Fruit fly (Drosophila melanogaster) whole organism, pupa: ENCODE measurements around the gene soti.
A peak's percentile ranks its signal among the peaks of the same experiment; 100 is the strongest.

Experiments
- CG10348 ChIP-seq: fragments of 200-800 bp; sonication (Bioruptor generic); IDR thresholded peaks from 2 replicates; pipeline ENCODE4 v1.3.6; 2022; ENCODE audit warnings: missing biosample characterization, missing genetic modification characterization
- CG12605 ChIP-seq: fragments of 200-800 bp; sonication (Bioruptor generic); IDR thresholded peaks from 2 replicates; pipeline ENCODE4 v1.3.6; 2022; ENCODE audit warnings: missing biosample characterization, missing genetic modification characterization
- CG13204 ChIP-seq: fragments of 200-800 bp; sonication (Bioruptor generic); optimal IDR thresholded peaks from 2 replicates; lab custom pipeline; 2018; ENCODE audit warnings: missing biosample characterization, mild to moderate bottlenecking, missing genetic modification characterization, moderate library complexity
- CG14655 ChIP-seq: fragments of 200-800 bp; sonication (Bioruptor generic); optimal IDR thresholded peaks from 3 replicates; lab custom pipeline; 2017; ENCODE audit warnings: mild to moderate bottlenecking, missing biosample characterization, missing genetic modification reagents, missing genetic modification characterization
- CG15710 ChIP-seq: fragments of 200-800 bp; sonication (Bioruptor generic); optimal IDR thresholded peaks from 2 replicates; lab custom pipeline; 2018; ENCODE audit warnings: missing biosample characterization, mild to moderate bottlenecking, missing genetic modification characterization, moderate library complexity
- CG17806 ChIP-seq: fragments of 200-800 bp; sonication (Bioruptor generic); optimal IDR thresholded peaks from 2 replicates; lab custom pipeline; 2018; ENCODE audit warnings: missing biosample characterization, mild to moderate bottlenecking, missing genetic modification characterization, moderate library complexity
- CG32121 ChIP-seq: fragments of 200-800 bp; sonication (Bioruptor generic); IDR thresholded peaks from 2 replicates; pipeline ENCODE4 v1.3.6; 2022; ENCODE audit warnings: missing biosample characterization, missing genetic modification characterization
- CG34367 ChIP-seq: fragments of 200-800 bp; sonication (Bioruptor generic); optimal IDR thresholded peaks from 2 replicates; lab custom pipeline; 2018; ENCODE audit warnings: missing biosample characterization, mild to moderate bottlenecking, missing genetic modification characterization
- CG4496 ChIP-seq: fragments of 200-800 bp; sonication (Bioruptor generic); IDR thresholded peaks from 3 replicates; pipeline ENCODE4 v1.3.6; 2022; ENCODE audit warnings: missing biosample characterization, missing genetic modification characterization
- CG8159 ChIP-seq: fragments of 200-800 bp; sonication (Bioruptor generic); optimal IDR thresholded peaks from 3 replicates; lab custom pipeline; 2018; ENCODE audit warnings: missing biosample characterization, mild to moderate bottlenecking, missing genetic modification characterization, moderate library complexity
- CG8301 ChIP-seq: fragments of 200-800 bp; sonication (Bioruptor generic); optimal IDR thresholded peaks from 2 replicates; lab custom pipeline; 2018; ENCODE audit warnings: missing biosample characterization, mild to moderate bottlenecking, missing genetic modification characterization
- CG9948 ChIP-seq: fragments of 200-800 bp; sonication (Bioruptor generic); optimal IDR thresholded peaks from 2 replicates; lab custom pipeline; 2018; ENCODE audit warnings: missing biosample characterization, mild to moderate bottlenecking, missing genetic modification characterization, moderate library complexity
- D1 ChIP-seq: fragments of 200-800 bp; sonication (Bioruptor generic); optimal IDR thresholded peaks from 2 replicates; lab custom pipeline; 2018; ENCODE audit warnings: missing biosample characterization, mild to moderate bottlenecking, missing genetic modification characterization, moderate library complexity
- EcR ChIP-seq: fragments of 200-800 bp; sonication (Bioruptor generic); optimal IDR thresholded peaks from 3 replicates; lab custom pipeline; 2019; ENCODE audit warnings: missing biosample characterization, missing genetic modification characterization, mild to moderate bottlenecking, moderate library complexity, missing genetic modification reagents
- Ets98B ChIP-seq: fragments of 200-800 bp; sonication (Bioruptor generic); IDR thresholded peaks from 2 replicates; pipeline ENCODE4 v1.3.6; 2022; ENCODE audit warnings: missing biosample characterization, missing genetic modification characterization
- Pif1A ChIP-seq: fragments of 200-800 bp; sonication (Bioruptor generic); optimal IDR thresholded peaks from 3 replicates; lab custom pipeline; 2016; ENCODE audit warnings: missing biosample characterization, missing genetic modification characterization
- Pif1B ChIP-seq: fragments of 200-800 bp; sonication (Bioruptor generic); optimal IDR thresholded peaks from 3 replicates; lab custom pipeline; 2016; ENCODE audit warnings: missing biosample characterization, missing genetic modification characterization
- Snoo ChIP-seq: fragments of 200-800 bp; sonication (Bioruptor generic); optimal IDR thresholded peaks from 3 replicates; lab custom pipeline; 2017; ENCODE audit warnings: missing biosample characterization, mild to moderate bottlenecking, missing genetic modification characterization, inconsistent platforms
- fd96Ca ChIP-seq: fragments of 200-800 bp; sonication (Bioruptor generic); IDR thresholded peaks from 3 replicates; pipeline ENCODE4 v1.3.6; 2022; ENCODE audit warnings: missing biosample characterization, missing genetic modification characterization
- gl ChIP-seq: fragments of 200-800 bp; sonication (Bioruptor generic); optimal IDR thresholded peaks from 2 replicates; lab custom pipeline; 2018; ENCODE audit warnings: missing biosample characterization, mild to moderate bottlenecking, missing genetic modification characterization
- rn ChIP-seq: fragments of 200-800 bp; sonication (Bioruptor generic); IDR thresholded peaks from 2 replicates; pipeline ENCODE4 v1.3.6; 2022; ENCODE audit warnings: missing biosample characterization, missing genetic modification characterization

soti gene

DNA sequence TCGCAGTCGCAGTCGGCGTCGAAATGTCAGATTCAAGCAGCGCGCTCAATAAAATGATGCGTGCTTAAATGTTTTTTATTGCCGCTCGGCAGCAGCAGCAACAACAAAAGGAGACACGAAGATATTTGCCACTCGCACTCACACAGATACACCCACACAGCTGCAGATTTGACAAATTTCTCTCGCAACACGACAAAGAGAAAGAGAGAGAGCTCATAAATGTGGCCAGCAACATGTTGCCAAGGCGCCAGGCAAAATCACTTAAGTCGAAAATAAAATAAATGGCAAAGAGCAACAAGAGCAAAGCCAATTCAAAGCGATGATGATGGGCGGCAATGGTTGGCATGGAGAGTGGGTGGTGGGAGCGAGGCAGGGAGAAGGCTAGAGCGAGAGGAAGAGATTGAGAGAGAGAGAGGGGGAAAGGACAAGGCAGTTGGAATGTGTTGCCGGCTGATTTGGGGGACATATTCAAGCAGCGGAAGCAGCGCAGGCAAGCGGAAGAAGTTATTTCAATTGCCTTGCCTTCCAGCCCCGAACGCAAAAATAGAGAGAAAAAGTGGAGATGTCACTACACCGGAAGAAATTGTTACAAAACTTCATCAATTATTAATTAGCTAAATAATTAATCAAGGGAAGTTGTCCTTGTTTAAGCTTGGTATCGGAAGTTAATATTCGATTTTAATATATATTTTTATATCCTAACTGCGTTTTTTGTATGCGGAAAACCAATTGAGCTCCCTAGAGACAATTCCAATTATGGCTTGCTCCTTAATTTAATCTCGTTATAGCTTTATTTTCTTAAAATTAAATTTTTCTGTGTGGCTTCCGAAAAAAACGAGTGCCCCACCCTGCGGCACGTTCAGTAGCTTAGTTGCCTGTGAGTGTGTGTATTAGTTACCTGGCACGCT, 34.4 kb downstream of the soti start:
- no peak for TF ChIP-seq gl (tag; lab: Kevin White, UChicago)
- TF ChIP-seq EcR (GFP tag; lab: Kevin White, UChicago): peak; percentile 14
- peak; percentile 48 for TF ChIP-seq CG13204 (GFP tag; lab: Kevin White, UChicago)
- TF ChIP-seq Pif1B (GFP tag; lab: Kevin White, UChicago): peak; percentile 21
- no peak for TF ChIP-seq fd96Ca (GFP tag; lab: Robert Waterston, UW)
- peak; percentile 71 for TF ChIP-seq CG14655 (GFP tag; lab: Kevin White, UChicago)
- no peak for TF ChIP-seq Snoo (tag; lab: Kevin White, UChicago)
- TF ChIP-seq Pif1A (GFP tag; lab: Kevin White, UChicago): peak; percentile 43
- TF ChIP-seq CG12605 (GFP tag; lab: Robert Waterston, UW): no peak
- no peak for TF ChIP-seq CG10348
- peak; percentile 41 for TF ChIP-seq CG17806 (tag; lab: Kevin White, UChicago)
- peak; percentile 45 for TF ChIP-seq CG8159
- TF ChIP-seq Ets98B: peak; percentile 10; the same call in 1 of the 2 replicates
- no peak for TF ChIP-seq CG34367
- no peak for TF ChIP-seq CG32121
- peak; percentile 58 for TF ChIP-seq CG8301 (tag; lab: Kevin White, UChicago)
- TF ChIP-seq CG4496 (GFP tag; lab: Robert Waterston, UW): 0 out of 3 replicates have a peak, but pooled peaks have one; percentile 4
- TF ChIP-seq CG15710 (tag; lab: Kevin White, UChicago): peak; percentile 19
- TF ChIP-seq D1: peak; percentile 2
- TF ChIP-seq rn (GFP tag; lab: Robert Waterston, UW): no peak
- peak; percentile 53 for TF ChIP-seq CG9948 (tag; lab: Kevin White, UChicago)
- TF ChIP-seq, all 21 proteins: peak for 13

DNA sequence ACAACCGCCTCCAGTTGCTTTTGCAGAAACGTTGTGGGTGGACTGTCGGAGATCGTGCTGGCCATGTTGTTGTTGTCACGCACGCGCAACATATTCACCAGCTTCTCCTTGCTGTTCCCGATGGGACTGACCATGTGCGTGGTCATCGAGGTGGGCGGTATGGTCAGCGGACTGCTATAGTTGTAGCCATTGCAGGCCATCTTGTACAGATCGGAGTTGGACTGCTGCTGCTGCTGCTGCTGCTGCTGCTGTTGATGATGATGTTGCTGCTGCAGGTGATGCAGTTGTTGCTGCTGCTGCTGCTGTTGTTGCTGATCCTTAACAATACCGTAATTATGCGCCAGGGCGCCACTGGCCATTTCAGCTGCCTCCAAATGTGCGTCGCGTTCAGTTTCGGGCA, 36.7 kb downstream of the soti start:
- TF ChIP-seq gl (tag; lab: Kevin White, UChicago) (no peak), CG9948 (tag; lab: Kevin White, UChicago) (no peak), rn (GFP tag; lab: Robert Waterston, UW) (no peak), D1 (no peak), CG12605 (GFP tag; lab: Robert Waterston, UW) (no peak), CG32121 (no peak), CG8301 (tag; lab: Kevin White, UChicago) (no peak), Snoo (tag; lab: Kevin White, UChicago) (no peak), CG14655 (GFP tag; lab: Kevin White, UChicago) (no peak)

DNA sequence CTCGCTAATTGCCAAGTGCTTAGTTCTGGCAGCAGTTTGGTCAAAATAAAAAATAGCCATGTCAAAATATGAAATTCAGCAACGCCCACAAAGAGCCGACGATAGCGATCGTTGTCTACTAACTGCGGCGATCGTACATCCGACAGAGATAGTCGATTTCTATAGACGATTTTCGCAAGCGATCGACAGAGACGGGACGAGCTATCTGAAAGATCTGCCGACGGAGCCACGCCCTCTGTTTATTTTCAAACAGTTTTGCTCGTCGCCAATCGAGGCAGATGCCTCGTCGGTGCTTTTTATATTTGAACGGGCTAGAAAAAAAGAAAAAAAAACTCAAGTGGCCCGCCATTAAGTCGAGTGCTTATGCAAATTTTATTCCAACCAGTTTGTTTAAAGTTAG, 46.0 kb downstream of the soti start:
- no peak for TF ChIP-seq CG14655 (GFP tag; lab: Kevin White, UChicago)
- 0 out of 3 replicates have a peak, but pooled peaks have one; percentile 8 for TF ChIP-seq CG4496 (GFP tag; lab: Robert Waterston, UW)
- TF ChIP-seq, all 21 proteins: peak for 1

DNA sequence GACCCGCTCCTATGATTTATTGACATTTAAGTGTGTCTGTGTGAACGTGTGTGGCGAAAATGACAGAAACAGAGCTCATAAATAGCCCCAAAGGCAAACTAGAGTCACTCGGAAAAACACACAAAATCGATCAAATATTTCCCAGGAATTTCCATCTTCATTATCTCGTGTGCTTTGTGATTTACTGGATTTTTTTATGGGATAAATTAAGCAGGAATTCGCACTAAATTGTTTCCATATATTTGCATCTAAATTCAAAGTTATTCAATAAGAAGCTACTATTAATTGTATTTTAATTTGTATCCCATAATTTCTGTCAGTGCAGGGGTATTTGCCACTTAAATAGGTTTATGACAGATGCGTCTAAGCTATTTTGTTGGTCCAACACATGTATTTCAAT, 48.8 kb downstream of the soti start:
- TF ChIP-seq Snoo (tag; lab: Kevin White, UChicago) (no peak), CG14655 (GFP tag; lab: Kevin White, UChicago) (peak; percentile 1)
- TF ChIP-seq, all 21 proteins: peak for 1

DNA sequence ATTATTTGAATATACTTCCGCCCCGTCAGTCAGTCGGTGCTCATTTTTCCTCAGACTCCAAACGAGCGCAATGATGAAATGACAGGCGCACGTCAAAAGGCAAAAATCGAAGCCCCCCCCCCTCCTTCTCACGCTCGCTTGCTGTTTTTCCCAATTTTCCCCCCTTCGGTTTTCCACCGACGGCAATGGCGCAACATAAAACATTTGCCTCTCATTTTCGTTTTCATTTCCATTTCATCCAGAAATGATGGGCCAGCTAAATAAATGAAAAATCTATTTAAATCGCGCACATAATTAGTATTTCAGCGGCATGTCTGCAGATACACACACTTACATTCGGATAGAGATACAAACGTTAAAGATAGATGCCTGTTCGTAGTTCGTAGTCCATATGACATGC, 50.0 kb downstream of the soti start:
- no peak for TF ChIP-seq CG14655 (GFP tag; lab: Kevin White, UChicago)
- no peak for TF ChIP-seq Pif1B (GFP tag; lab: Kevin White, UChicago)
- no peak for TF ChIP-seq Ets98B
- TF ChIP-seq EcR (GFP tag; lab: Kevin White, UChicago): no peak
- TF ChIP-seq CG4496 (GFP tag; lab: Robert Waterston, UW): no peak
- no peak for TF ChIP-seq D1
- TF ChIP-seq CG34367: no peak
- TF ChIP-seq CG12605 (GFP tag; lab: Robert Waterston, UW): no peak
- no peak for TF ChIP-seq CG8159
- TF ChIP-seq CG10348: no peak
- no peak for TF ChIP-seq Pif1A (GFP tag; lab: Kevin White, UChicago)
- no peak for TF ChIP-seq Snoo (tag; lab: Kevin White, UChicago)
- no peak for TF ChIP-seq CG9948 (tag; lab: Kevin White, UChicago)
- no peak for TF ChIP-seq CG13204 (GFP tag; lab: Kevin White, UChicago)
- no peak for TF ChIP-seq CG15710 (tag; lab: Kevin White, UChicago)
- TF ChIP-seq, all 21 proteins: peak for 0
